Fruit fly (Drosophila melanogaster): Measurements from ENCODE around the gene danr.
A peak's percentile ranks its signal among the peaks of the same experiment; 100 is the strongest.

danr gene

DNA sequence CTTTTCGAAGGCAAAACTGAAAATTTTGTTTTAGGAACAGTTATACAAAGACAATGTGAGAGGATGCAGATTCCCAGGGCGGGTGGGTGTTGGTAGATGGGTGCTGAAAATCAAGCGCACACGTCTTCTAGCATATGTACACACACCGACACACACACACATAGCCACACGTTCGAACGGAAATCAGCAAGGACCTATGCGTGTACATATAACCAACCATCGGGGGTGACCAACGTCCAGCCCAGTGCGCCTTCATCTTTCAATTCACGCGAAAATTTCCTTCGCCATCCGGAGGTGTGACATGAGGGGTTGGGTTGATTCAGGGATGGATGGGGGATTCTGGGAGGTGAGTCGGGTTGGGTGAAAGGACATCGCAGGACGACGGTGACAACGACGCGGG lies 43.6 kb downstream of the danr start:
- TF ChIP-seq Hand (GFP tag; optimal IDR thresholded peaks at IDR 0.05), result no peak
- no peak for TF ChIP-seq gro (GFP tag; optimal IDR thresholded peaks at IDR 0.05)
- TF ChIP-seq CG12104 (GFP tag; optimal IDR thresholded peaks at IDR 0.05), result no peak
- peak in 1 of 2 experiments; percentile 27 for TF ChIP-seq tll (GFP tag; optimal IDR thresholded peaks at IDR 0.05)
- TF ChIP-seq Hey (tag; optimal IDR thresholded peaks at IDR 0.05), result peak; percentile 52
- TF ChIP-seq pros (GFP tag; optimal IDR thresholded peaks at IDR 0.05), result peak; percentile 83
- TF ChIP-seq cg (GFP tag; optimal IDR thresholded peaks at IDR 0.05), result peak; percentile 29

DNA sequence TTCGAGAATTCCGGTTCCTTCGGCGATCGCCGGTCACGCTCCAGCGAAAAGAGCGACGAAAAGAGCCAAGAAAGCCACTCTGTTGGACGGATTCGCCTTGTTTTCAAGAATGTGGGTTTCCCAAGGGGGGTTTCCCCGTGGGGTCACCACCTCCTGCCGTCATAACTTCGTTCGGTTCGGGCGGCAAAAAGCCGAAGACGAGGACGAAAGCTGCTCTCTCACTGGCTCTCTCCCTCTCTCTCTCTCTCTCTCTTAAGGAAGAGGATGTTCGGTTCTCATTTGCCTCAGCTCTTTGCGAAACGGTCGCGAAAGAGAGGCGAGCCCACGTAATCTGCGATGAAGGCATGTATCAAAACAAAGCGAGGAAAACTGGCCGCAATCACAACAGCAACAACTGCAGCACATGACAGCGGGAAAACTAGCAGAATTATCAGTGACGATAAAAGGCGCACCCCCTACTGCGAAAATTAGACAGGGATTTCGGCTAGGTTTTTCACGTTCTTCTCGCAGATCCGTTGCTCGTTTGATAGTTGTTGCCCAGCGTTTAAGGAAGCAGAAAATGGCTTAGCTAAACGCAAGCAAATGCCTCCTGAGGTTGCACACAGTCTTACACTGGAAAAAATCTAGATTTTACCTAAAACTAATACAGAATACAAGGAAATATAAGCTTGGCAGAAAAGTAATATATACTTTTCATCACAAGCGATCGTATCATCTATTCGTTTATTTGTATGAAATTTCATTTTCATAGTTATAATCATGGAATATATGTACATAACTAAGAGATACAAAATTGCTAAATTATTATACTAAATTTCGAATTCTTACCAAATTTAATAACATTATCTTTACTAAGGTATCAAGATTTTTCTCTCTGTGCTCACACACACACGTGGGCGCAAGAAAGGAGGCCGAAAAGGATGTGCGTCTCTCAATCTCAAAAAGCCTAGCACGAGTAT lies 45.9 kb downstream of the danr start, which contains the start of gene dan:
Gene dan, plus strand, starts transcription at position 900 of the 959 bp plus-strand sequence.
- no peak for TF ChIP-seq grn (GFP tag; optimal IDR thresholded peaks at IDR 0.05)
- no peak for TF ChIP-seq amos (GFP tag; IDR thresholded peaks at IDR 0.05; ENCODE audit: partially characterized antibody)
- TF ChIP-seq CG3281 (GFP tag; optimal IDR thresholded peaks at IDR 0.05), result peak; percentile 48
- peak; percentile 47 for TF ChIP-seq CG14710 (tag; optimal IDR thresholded peaks at IDR 0.05)
- TF ChIP-seq pnt (GFP tag; optimal IDR thresholded peaks at IDR 0.05), result no peak
- TF ChIP-seq CG12104 (GFP tag; optimal IDR thresholded peaks at IDR 0.05), result peak; percentile 6
- no peak for TF ChIP-seq GATAe (GFP tag; conservative IDR thresholded peaks at IDR 0.05)
- 0 out of 2 replicates have a peak, but pooled peaks have one; percentile 15 for TF ChIP-seq dan (GFP tag; IDR thresholded peaks at IDR 0.05)
- TF ChIP-seq CG2712 (tag; optimal IDR thresholded peaks at IDR 0.05), result peak; percentile 66
- TF ChIP-seq CG18619 (GFP tag; optimal IDR thresholded peaks at IDR 0.05), result peak; percentile 42
- no peak for TF ChIP-seq CG11560 (tag; IDR thresholded peaks at IDR 0.05)
- no peak for TF ChIP-seq CG12236 (GFP tag; optimal IDR thresholded peaks at IDR 0.05)
- peak; percentile 8 for TF ChIP-seq Abd-B (GFP tag; optimal IDR thresholded peaks at IDR 0.05)
- peak; percentile 39 for TF ChIP-seq CG9817 (tag; optimal IDR thresholded peaks at IDR 0.05)
- no peak for TF ChIP-seq Scr (GFP tag; IDR thresholded peaks at IDR 0.05; ENCODE audit: partially characterized antibody)
- peak; percentile 69 for TF ChIP-seq CG4404 (GFP tag; IDR thresholded peaks at IDR 0.05)
- peak; percentile 30 for TF ChIP-seq dpn (GFP tag; optimal IDR thresholded peaks at IDR 0.05)
- peak; percentile 44 for TF ChIP-seq unpg (GFP tag; optimal IDR thresholded peaks at IDR 0.05)
- TF ChIP-seq mirr (GFP tag; optimal IDR thresholded peaks at IDR 0.05), result no peak
- TF ChIP-seq CG11456 (GFP tag; IDR thresholded peaks at IDR 0.05), result no peak
- peak; percentile 23 for TF ChIP-seq cwo (GFP tag; optimal IDR thresholded peaks at IDR 0.05)
- peak; percentile 62 for TF ChIP-seq twi (tag; optimal IDR thresholded peaks at IDR 0.05)
- no peak for TF ChIP-seq CG31388 (GFP tag; optimal IDR thresholded peaks at IDR 0.05)
- no peak for TF ChIP-seq CG30020 (tag; optimal IDR thresholded peaks at IDR 0.05)
- TF ChIP-seq D19B (GFP tag; optimal IDR thresholded peaks at IDR 0.05), result no peak
- peak; percentile 75 for TF ChIP-seq fd102C (GFP tag; optimal IDR thresholded peaks at IDR 0.05)
- peak; percentile 82 for TF ChIP-seq gem (tag; optimal IDR thresholded peaks at IDR 0.05)
- peak; percentile 29 for TF ChIP-seq ac (GFP tag; optimal IDR thresholded peaks at IDR 0.05)
- no peak for TF ChIP-seq CG3995 (GFP tag; optimal IDR thresholded peaks at IDR 0.05)
- peak; percentile 68 for TF ChIP-seq grau (tag; optimal IDR thresholded peaks at IDR 0.05)
- TF ChIP-seq Stat92E (GFP tag; optimal IDR thresholded peaks at IDR 0.05), result no peak
- no peak for TF ChIP-seq CG15601 (tag; optimal IDR thresholded peaks at IDR 0.05)
- no peak for TF ChIP-seq prd (optimal IDR thresholded peaks at IDR 0.05)
- peak; percentile 83 for TF ChIP-seq prd (GFP tag; IDR thresholded peaks at IDR 0.05)
- TF ChIP-seq Ets65A (GFP tag), result peak; percentile 86
- no peak for TF ChIP-seq CG16779 (GFP tag; IDR thresholded peaks at IDR 0.05)
- no peak for TF ChIP-seq hbn (GFP tag; IDR thresholded peaks at IDR 0.05; ENCODE audit: partially characterized antibody)
- TF ChIP-seq CG10565 (GFP tag; optimal IDR thresholded peaks at IDR 0.05), result no peak
- peak; percentile 7 for TF ChIP-seq CG5180 (GFP tag; optimal IDR thresholded peaks at IDR 0.05)
- no peak for TF ChIP-seq vvl (GFP tag; IDR thresholded peaks at IDR 0.05)
